Fruit fly (Drosophila melanogaster): ENCODE data around the gene CG42818.

DNA sequence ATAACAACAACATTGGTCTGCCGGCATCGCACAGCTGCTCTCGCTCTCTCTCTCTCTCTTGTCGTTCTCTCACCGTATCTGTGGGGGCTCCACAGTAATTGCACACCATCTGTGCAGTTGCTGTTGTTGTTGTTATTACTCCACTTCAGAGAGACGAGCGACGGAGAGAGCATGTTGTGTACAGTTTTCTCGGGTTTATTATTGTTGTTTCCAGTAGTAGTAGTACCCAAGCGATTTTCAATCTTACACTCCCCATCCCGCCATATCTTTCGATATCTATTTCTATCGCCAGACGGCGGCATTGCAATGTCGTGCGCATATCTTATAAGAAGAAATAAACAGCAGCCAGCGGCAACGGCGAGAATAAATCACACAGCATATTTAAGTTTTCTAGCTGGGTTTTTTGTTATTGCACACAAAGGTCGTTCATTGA, 26.4 kb downstream of the CG42818 start:
- TF ChIP-seq NfI (GFP tag; optimal IDR thresholded peaks at IDR 0.05), result no peak
- no peak for TF ChIP-seq ken (GFP tag; IDR thresholded peaks at IDR 0.05)
- TF ChIP-seq aop (GFP tag; IDR thresholded peaks at IDR 0.05), result no peak
- no peak for TF ChIP-seq Adf1 (GFP tag; IDR thresholded peaks at IDR 0.05)
- no peak for TF ChIP-seq usp (GFP tag; optimal IDR thresholded peaks at IDR 0.05)
- TF ChIP-seq NC2α (GFP tag; optimal IDR thresholded peaks at IDR 0.05), result no peak
- TF ChIP-seq CG11247 (GFP tag; IDR thresholded peaks at IDR 0.05), result no peak
- TF ChIP-seq wor (GFP tag; IDR thresholded peaks at IDR 0.05), result no peak
- no peak for TF ChIP-seq jigr1 (GFP tag; IDR thresholded peaks at IDR 0.05)
- TF ChIP-seq CG12942 (GFP tag; optimal IDR thresholded peaks at IDR 0.05), result no peak
- TF ChIP-seq Nf-YC (tag; optimal IDR thresholded peaks at IDR 0.05), result no peak
- TF ChIP-seq D (optimal IDR thresholded peaks at IDR 0.05), result no peak
- TF ChIP-seq D (GFP tag; optimal IDR thresholded peaks at IDR 0.05), result no peak
- no peak for TF ChIP-seq CG2875 (GFP tag; optimal IDR thresholded peaks at IDR 0.05)
